Worm (Caenorhabditis elegans): Measurements from ENCODE around the gene lin-5.

The lin-5 gene

DNA sequence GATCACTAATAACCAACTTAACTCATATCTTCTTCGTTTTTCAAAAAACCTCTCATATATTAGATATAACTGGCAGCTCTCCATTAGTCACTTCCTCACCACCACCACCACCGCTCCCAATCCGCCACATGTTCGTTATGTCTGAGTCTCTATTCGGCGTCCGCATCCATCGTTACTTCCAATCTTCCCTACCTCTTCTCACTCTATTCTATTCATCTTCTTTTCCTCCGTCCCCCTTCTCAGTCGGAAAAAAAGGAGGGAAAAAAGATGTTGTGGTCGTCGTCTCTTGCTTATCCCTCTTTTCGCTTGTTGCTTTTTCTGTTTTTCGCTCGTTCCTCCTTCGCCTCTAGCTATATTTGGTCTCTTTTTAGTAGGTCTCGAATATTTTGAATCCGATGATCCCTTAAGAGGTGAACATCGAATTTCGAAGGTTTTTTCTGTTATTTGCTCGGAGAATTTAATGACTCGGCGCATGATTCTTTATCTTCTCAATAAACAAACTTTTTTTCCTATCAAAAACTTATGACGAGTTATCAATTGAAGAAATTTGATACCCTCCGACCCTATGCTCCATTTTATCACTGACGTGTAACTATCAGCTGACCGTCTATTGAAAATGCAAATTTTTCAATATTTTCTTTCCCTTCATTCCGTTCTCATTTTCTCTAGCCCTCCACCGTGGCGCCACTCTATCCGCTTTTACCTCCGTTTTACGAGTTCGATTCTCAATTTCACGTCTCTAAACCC is 31.7 kb downstream of the lin-5 start (continued):
- TF ChIP-seq lsy-2 (tag; optimal IDR thresholded peaks at IDR 0.05) (peak in 1 of 2 experiments; percentile 45), hlh-4 (tag; optimal IDR thresholded peaks at IDR 0.05) (no peak), jun-1 (tag; optimal IDR thresholded peaks at IDR 0.05) (no peak), rnt-1 (tag; optimal IDR thresholded peaks at IDR 0.05) (peak; percentile 71), blmp-1 (tag; optimal IDR thresholded peaks at IDR 0.05) (peak; percentile 73), lin-35 (GFP tag; optimal IDR thresholded peaks at IDR 0.05) (peak in 1 of 2 experiments; percentile 9), lin-15B (tag; optimal IDR thresholded peaks at IDR 0.05) (no peak), Y116A8C.19 (tag; optimal IDR thresholded peaks at IDR 0.05; ENCODE audit: borderline replicate concordance) (no peak)

DNA sequence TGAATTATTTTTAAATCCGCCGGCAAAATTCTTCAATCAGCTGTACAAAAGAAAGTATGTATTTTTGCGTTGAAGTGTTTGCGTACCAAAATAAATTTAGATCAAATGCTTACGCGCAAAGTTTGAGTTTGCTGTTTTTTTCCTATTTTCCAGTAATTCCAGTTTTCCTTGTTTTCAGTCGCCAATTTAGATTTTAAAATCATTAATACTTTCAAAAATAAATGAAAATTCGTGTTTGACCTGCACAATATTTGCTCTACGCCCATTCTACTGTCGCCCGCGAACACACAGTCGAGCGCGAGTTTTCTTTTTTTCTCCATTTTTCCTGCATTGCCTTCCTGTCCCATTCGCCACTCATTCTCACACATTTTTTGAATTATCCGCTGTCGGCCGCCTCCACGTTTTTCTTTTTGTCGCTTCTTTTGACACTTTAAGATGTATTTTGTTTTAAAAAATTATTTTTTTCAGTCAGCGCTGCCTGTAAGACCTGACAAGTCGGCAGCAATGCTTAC is 32.4 kb downstream of the lin-5 start, which contains the start of gene ptc-1:
TSS of gene ptc-1 (plus strand) at position 462 of the 512 bp plus-strand sequence.
- no peak for TF ChIP-seq fkh-4 (tag; optimal IDR thresholded peaks at IDR 0.05; ENCODE audit: borderline replicate concordance)
- TF ChIP-seq unc-130 (tag; optimal IDR thresholded peaks at IDR 0.05) = no peak
- no peak for TF ChIP-seq unc-62 (GFP tag; optimal IDR thresholded peaks at IDR 0.05)
- TF ChIP-seq unc-98 (GFP tag; IDR thresholded peaks at IDR 0.05) = no peak
- TF ChIP-seq nhr-19 (GFP tag; conservative IDR thresholded peaks at IDR 0.05) = no peak
- TF ChIP-seq swsn-7 (tag; optimal IDR thresholded peaks at IDR 0.05) = no peak
- TF ChIP-seq lin-14 (GFP tag; optimal IDR thresholded peaks at IDR 0.05) = no peak
- TF ChIP-seq jun-1 (tag; optimal IDR thresholded peaks at IDR 0.05) = no peak
- TF ChIP-seq unc-86 (tag; optimal IDR thresholded peaks at IDR 0.05) = no peak
- TF ChIP-seq ceh-88 (GFP tag; IDR thresholded peaks at IDR 0.05) = no peak
- no peak for TF ChIP-seq egl-27 (tag; optimal IDR thresholded peaks at IDR 0.05)
- no peak for TF ChIP-seq nhr-11 (tag; optimal IDR thresholded peaks at IDR 0.05)
- no peak for TF ChIP-seq efl-1 (optimal IDR thresholded peaks at IDR 0.05)
- peak in 1 of 2 experiments; percentile 45 for TF ChIP-seq efl-1 (GFP tag; optimal IDR thresholded peaks at IDR 0.05 in 1 of 2)
- TF ChIP-seq dsc-1 (tag; optimal IDR thresholded peaks at IDR 0.05) = peak; percentile 20
- no peak for TF ChIP-seq nhr-76 (tag; optimal IDR thresholded peaks at IDR 0.05)

DNA sequence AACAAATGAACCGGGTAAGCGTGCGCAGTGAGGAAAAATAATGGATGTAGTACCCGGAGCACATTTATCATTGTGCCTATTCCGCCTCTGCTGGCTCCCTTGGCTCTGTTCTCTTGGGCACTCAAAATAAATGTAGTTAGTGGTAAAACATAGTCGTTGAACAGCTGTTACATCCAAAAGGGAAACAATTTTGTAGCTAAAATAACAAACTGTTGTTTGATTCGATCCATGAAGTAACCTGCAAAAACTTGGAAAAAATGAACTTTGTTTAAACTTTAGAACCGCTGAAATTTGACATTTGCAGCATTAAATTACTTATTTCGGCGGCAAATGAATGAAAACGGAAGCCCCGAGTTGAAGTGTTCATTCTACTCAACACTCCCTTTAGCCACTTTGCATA is 33.3 kb downstream of the lin-5 start:
- TF ChIP-seq ets-5 (GFP tag; IDR thresholded peaks at IDR 0.05) (no peak), irx-1 (tag; optimal IDR thresholded peaks at IDR 0.05) (no peak), nhr-85 (tag) (peak; percentile 43), efl-1 (optimal IDR thresholded peaks at IDR 0.05) (no peak), efl-1 (GFP tag; optimal IDR thresholded peaks at IDR 0.05 in 1 of 2) (peak in 1 of 2 experiments; percentile 48)

- TF ChIP-seq lir-3 (tag; optimal IDR thresholded peaks at IDR 0.05; ENCODE audit: poor library complexity) (no peak), efl-1 (optimal IDR thresholded peaks at IDR 0.05) (no peak), efl-1 (GFP tag; optimal IDR thresholded peaks at IDR 0.05 in 1 of 2) (no peak), egl-13 (tag; optimal IDR thresholded peaks at IDR 0.05) (no peak), nhr-28 (tag; optimal IDR thresholded peaks at IDR 0.05) (no peak), lin-14 (GFP tag; optimal IDR thresholded peaks at IDR 0.05) (peak; percentile 27), snu-23 (GFP tag; optimal IDR thresholded peaks at IDR 0.05) (no peak), zag-1 (tag; optimal IDR thresholded peaks at IDR 0.05) (no peak), unc-130 (tag; optimal IDR thresholded peaks at IDR 0.05) (no peak), nhr-19 (GFP tag; conservative IDR thresholded peaks at IDR 0.05) (0 out of 2 replicates have a peak, but pooled peaks have one; percentile 6), lsy-2 (tag; optimal IDR thresholded peaks at IDR 0.05) (peak in 1 of 2 experiments; percentile 16), mep-1 (tag; optimal IDR thresholded peaks at IDR 0.05) (no peak), dpl-1 (GFP tag; optimal IDR thresholded peaks at IDR 0.05) (no peak), blmp-1 (tag; optimal IDR thresholded peaks at IDR 0.05) (peak; percentile 84), Y116A8C.19 (tag; optimal IDR thresholded peaks at IDR 0.05; ENCODE audit: borderline replicate concordance) (no peak), mdl-1 (tag; optimal IDR thresholded peaks at IDR 0.05) (no peak), fos-1 (tag; optimal IDR thresholded peaks at IDR 0.05) (no peak), nhr-84 (tag; optimal IDR thresholded peaks at IDR 0.05) (no peak)
Observed at ce11 chrII:7895190-7895589, 34.8 kb downstream of the lin-5 start.
